Fruit fly (Drosophila melanogaster): ENCODE results near the gene Sxl.

Sxl gene

DNA sequence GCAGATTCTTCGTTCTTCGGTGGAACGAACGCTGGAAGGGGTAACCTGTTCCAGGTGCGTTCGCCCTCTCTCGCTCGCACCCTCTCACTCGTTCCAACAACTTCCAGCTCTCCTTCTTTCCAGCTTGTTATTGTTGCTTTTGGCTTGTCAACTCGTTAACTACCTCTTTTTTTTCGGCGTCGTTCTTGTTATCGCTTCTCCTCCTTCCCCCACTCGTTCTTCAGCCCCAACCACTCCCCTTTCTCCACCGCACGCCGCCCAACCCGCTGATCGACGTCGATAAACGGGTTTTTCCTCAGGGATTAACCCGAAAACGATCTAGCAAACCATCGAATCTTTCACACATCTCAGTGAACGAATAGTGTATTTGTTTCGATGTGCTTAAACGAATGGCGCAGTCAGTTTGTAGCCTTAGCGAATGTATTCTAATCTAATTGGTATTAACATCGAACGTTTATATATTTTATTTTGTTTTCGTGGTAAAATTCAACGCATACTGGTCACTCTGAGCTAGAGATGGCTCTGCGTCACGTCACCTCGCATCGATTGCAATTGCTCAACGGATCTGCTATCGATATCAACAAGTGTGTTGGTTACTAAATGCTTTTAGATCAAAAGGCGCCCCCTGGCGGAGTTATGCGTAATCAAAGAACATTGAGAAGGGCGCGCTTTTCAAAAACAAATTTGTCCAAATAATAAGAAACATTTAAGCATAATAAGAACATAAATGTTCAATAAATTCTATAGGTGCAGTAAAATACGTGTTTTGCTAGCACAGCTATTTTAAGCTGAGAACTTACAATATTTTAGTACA is 12.1 kb upstream of the Sxl start, which contains the start of gene fz4 (continued):
- TF ChIP-seq NC2α (GFP tag; optimal IDR thresholded peaks at IDR 0.05), result no peak
- TF ChIP-seq Scr (GFP tag; IDR thresholded peaks at IDR 0.05; ENCODE audit: partially characterized antibody), result peak; percentile 80
- TF ChIP-seq CG10462 (GFP tag; optimal IDR thresholded peaks at IDR 0.05), result no peak
- no peak for TF ChIP-seq CG16863 (GFP tag; optimal IDR thresholded peaks at IDR 0.05)
- TF ChIP-seq sens (GFP tag), result peak; percentile 27
- peak; percentile 44 for TF ChIP-seq trem (tag; optimal IDR thresholded peaks at IDR 0.05)
- TF ChIP-seq CG4820 (GFP tag; optimal IDR thresholded peaks at IDR 0.05), result no peak
- TF ChIP-seq zfh2 (GFP tag; optimal IDR thresholded peaks at IDR 0.05), result no peak
- TF ChIP-seq CG11093 (GFP tag; IDR thresholded peaks at IDR 0.05), result no peak
- TF ChIP-seq abd-A (tag; optimal IDR thresholded peaks at IDR 0.05), result no peak
- TF ChIP-seq ab (GFP tag; optimal IDR thresholded peaks at IDR 0.05), result no peak
- no peak for TF ChIP-seq CG14441 (GFP tag; IDR thresholded peaks at IDR 0.05)
- TF ChIP-seq MBD-R2 (GFP tag; IDR thresholded peaks at IDR 0.05), result peak; percentile 34; the same call in 1 of the 2 replicates
- no peak for TF ChIP-seq Dip3 (GFP tag; optimal IDR thresholded peaks at IDR 0.05)
- TF ChIP-seq Trl (optimal IDR thresholded peaks at IDR 0.05), result peak in 1 of 2 experiments; percentile 19
- TF ChIP-seq Trl (GFP tag; optimal IDR thresholded peaks at IDR 0.05), result no peak
- peak; percentile 73 for TF ChIP-seq Ets97D (GFP tag; optimal IDR thresholded peaks at IDR 0.05)
- TF ChIP-seq Hmx (GFP tag; optimal IDR thresholded peaks at IDR 0.05), result no peak
- no peak for TF ChIP-seq CG11696 (GFP tag; IDR thresholded peaks at IDR 0.05)
- no peak for TF ChIP-seq slou (GFP tag; optimal IDR thresholded peaks at IDR 0.05)
- TF ChIP-seq Sry-β (GFP tag; optimal IDR thresholded peaks at IDR 0.05), result no peak
- TF ChIP-seq CG14667 (GFP tag; IDR thresholded peaks at IDR 0.05), result no peak
- peak; percentile 78 for TF ChIP-seq psq (GFP tag; optimal IDR thresholded peaks at IDR 0.05)
- TF ChIP-seq esg (GFP tag; conservative IDR thresholded peaks at IDR 0.05), result no peak
- no peak for TF ChIP-seq jigr1 (GFP tag; IDR thresholded peaks at IDR 0.05)
- TF ChIP-seq Usf (GFP tag; optimal IDR thresholded peaks at IDR 0.05), result no peak
- peak; percentile 5 for TF ChIP-seq CG12391 (tag; optimal IDR thresholded peaks at IDR 0.05)
- TF ChIP-seq CG43689 (GFP tag; IDR thresholded peaks at IDR 0.05), result no peak
- TF ChIP-seq CG6765 (GFP tag; optimal IDR thresholded peaks at IDR 0.05), result no peak
- no peak for TF ChIP-seq dmrt99B (tag; optimal IDR thresholded peaks at IDR 0.05)
- no peak for TF ChIP-seq Ets65A (GFP tag)
- no peak for TF ChIP-seq CG17359 (tag; optimal IDR thresholded peaks at IDR 0.05)
- TF ChIP-seq C15 (GFP tag; IDR thresholded peaks at IDR 0.05), result no peak
- no peak for TF ChIP-seq Drgx (GFP tag; IDR thresholded peaks at IDR 0.05)
- TF ChIP-seq CG11723 (GFP tag; optimal IDR thresholded peaks at IDR 0.05), result no peak
- TF ChIP-seq CG15696 (tag; optimal IDR thresholded peaks at IDR 0.05), result no peak
- TF ChIP-seq crol (GFP tag; IDR thresholded peaks at IDR 0.05), result peak; percentile 98
- peak; percentile 65 for TF ChIP-seq CG1832 (GFP tag; optimal IDR thresholded peaks at IDR 0.05)
- TF ChIP-seq gcm (GFP tag; optimal IDR thresholded peaks at IDR 0.05), result peak; percentile 11
- TF ChIP-seq CG10543 (GFP tag; optimal IDR thresholded peaks at IDR 0.05), result no peak
- TF ChIP-seq CG34422 (GFP tag; IDR thresholded peaks at IDR 0.05), result no peak; the same call in 2 of the 3 replicates
- no peak for TF ChIP-seq CG6689 (GFP tag; IDR thresholded peaks at IDR 0.05)
- TF ChIP-seq scrt (GFP tag; optimal IDR thresholded peaks at IDR 0.05), result peak; percentile 38
- TF ChIP-seq inv (GFP tag; IDR thresholded peaks at IDR 0.05; ENCODE audit: partially characterized antibody), result peak; percentile 69
- TF ChIP-seq yki (optimal IDR thresholded peaks at IDR 0.05), result no peak
- TF ChIP-seq CG16779 (GFP tag; IDR thresholded peaks at IDR 0.05), result no peak
- no peak for TF ChIP-seq Mes4 (GFP tag; optimal IDR thresholded peaks at IDR 0.05)
- no peak for TF ChIP-seq CG18764 (GFP tag; optimal IDR thresholded peaks at IDR 0.05)
- peak; percentile 67 for TF ChIP-seq CG14860 (GFP tag; IDR thresholded peaks at IDR 0.05; ENCODE audit: partially characterized antibody)
- TF ChIP-seq CG9932 (GFP tag; IDR thresholded peaks at IDR 0.05), result peak; percentile 52
- TF ChIP-seq CG6683 (GFP tag; optimal IDR thresholded peaks at IDR 0.05), result no peak
